Worm (Caenorhabditis elegans) whole organism, L2 larva: Measurements from ENCODE around the gene Y57E12AR.1.

ENCODE experiments used
- C34F6.9 ChIP-seq: fragments of 150-350 bp; optimal IDR thresholded peaks from 2 replicates; lab custom pipeline; 2014; ENCODE audit warnings: missing biosample characterization, missing genetic modification characterization
- F13H6.1 ChIP-seq: sonication (generic microtip); optimal IDR thresholded peaks from 2 replicates; lab custom pipeline; 2016; ENCODE audit warnings: missing genetic modification characterization, missing compliant biosample characterization
- Y55F3AM.14 ChIP-seq: fragments of 200-800 bp; sonication (Bioruptor generic); optimal IDR thresholded peaks from 2 replicates; lab custom pipeline; 2018; ENCODE audit warnings: mild to moderate bottlenecking, missing genetic modification characterization, missing compliant biosample characterization
- ZK546.5 ChIP-seq: sonication (generic microtip); optimal IDR thresholded peaks from 2 replicates; lab custom pipeline; 2017; ENCODE audit warnings: missing biosample characterization, missing genetic modification characterization
- aly-2 ChIP-seq: fragments of 150-350 bp; optimal IDR thresholded peaks from 2 replicates; lab custom pipeline; 2014; ENCODE audit warnings: missing biosample characterization, missing genetic modification characterization
- ama-1 ChIP-seq: fragments of 150-350 bp; optimal IDR thresholded peaks from 2 replicates; lab custom pipeline; 2018; ENCODE audit warnings: inconsistent platforms
- blmp-1 ChIP-seq: sonication (generic microtip); optimal IDR thresholded peaks from 2 replicates; lab custom pipeline; 2017; ENCODE audit warnings: missing genetic modification characterization, mild to moderate bottlenecking, missing compliant biosample characterization, antibody characterized with exemption, moderate library complexity; ENCODE audit not compliant: insufficient read depth
- ceh-16 ChIP-seq: fragments of 150-350 bp; optimal IDR thresholded peaks from 2 replicates; lab custom pipeline; 2014; ENCODE audit warnings: missing biosample characterization, missing genetic modification characterization
- ceh-82 ChIP-seq: fragments of 150-350 bp; optimal IDR thresholded peaks from 2 replicates; lab custom pipeline; 2014; ENCODE audit warnings: missing biosample characterization, missing genetic modification characterization
- dmd-4 ChIP-seq: sonication (generic microtip); optimal IDR thresholded peaks from 2 replicates; lab custom pipeline; 2017; ENCODE audit warnings: missing biosample characterization, missing genetic modification characterization
- egl-27 ChIP-seq: sonication (generic microtip); optimal IDR thresholded peaks from 3 replicates; lab custom pipeline; 2017; ENCODE audit warnings: missing biosample characterization, missing genetic modification reagents, missing genetic modification characterization
- elt-1 ChIP-seq: fragments of 150-350 bp; optimal IDR thresholded peaks from 2 replicates; lab custom pipeline; 2014; ENCODE audit warnings: missing biosample characterization, missing genetic modification characterization
- fos-1 ChIP-seq: fragments of 150-350 bp; optimal IDR thresholded peaks from 2 replicates; lab custom pipeline; 2014; ENCODE audit warnings: missing biosample characterization, missing genetic modification characterization
- lin-13 ChIP-seq: fragments of 150-350 bp; optimal IDR thresholded peaks from 2 replicates; lab custom pipeline; 2014; ENCODE audit warnings: missing biosample characterization, missing genetic modification reagents, missing genetic modification characterization
- lin-39 ChIP-seq: fragments of 150-350 bp; optimal IDR thresholded peaks from 2 replicates; lab custom pipeline; 2014; ENCODE audit warnings: missing biosample characterization, missing genetic modification reagents, missing genetic modification characterization
- lsy-2 ChIP-seq, 2 experiments: fragments of 150-350 bp in 1 of 2; sonication (generic microtip) in 1 of 2; optimal IDR thresholded peaks; 2 replicates each; lab custom pipeline; 2014 to 2017; ENCODE audit warnings: missing biosample characterization in 2 of 2, missing genetic modification characterization in 2 of 2
- mbf-1 ChIP-seq: sonication (generic microtip); optimal IDR thresholded peaks from 2 replicates; lab custom pipeline; 2017; ENCODE audit warnings: missing biosample characterization, missing genetic modification characterization
- mdl-1 ChIP-seq, 2 experiments: fragments of 150-350 bp in 1 of 2; sonication (generic microtip) in 1 of 2; optimal IDR thresholded peaks; 2 replicates each; lab custom pipeline; 2017; ENCODE audit warnings: missing biosample characterization in 2 of 2, missing genetic modification characterization in 2 of 2
- nhr-11 ChIP-seq: fragments of 150-350 bp; optimal IDR thresholded peaks from 2 replicates; lab custom pipeline; 2014; ENCODE audit warnings: missing biosample characterization, missing genetic modification characterization
- nhr-129 ChIP-seq: fragments of 150-350 bp; optimal IDR thresholded peaks from 2 replicates; lab custom pipeline; 2014; ENCODE audit warnings: missing biosample characterization, missing genetic modification characterization
- nhr-21 ChIP-seq: fragments of 150-350 bp; optimal IDR thresholded peaks from 2 replicates; lab custom pipeline; 2014; ENCODE audit warnings: missing biosample characterization, missing genetic modification characterization
- nhr-23 ChIP-seq: fragments of 150-350 bp; optimal IDR thresholded peaks from 2 replicates; lab custom pipeline; 2014; ENCODE audit warnings: missing biosample characterization, missing genetic modification reagents, missing genetic modification characterization
- nhr-237 ChIP-seq: fragments of 150-350 bp; optimal IDR thresholded peaks from 2 replicates; lab custom pipeline; 2014; ENCODE audit warnings: missing biosample characterization, missing genetic modification characterization
- nhr-25 ChIP-seq: fragments of 150-350 bp; sonication (generic microtip); optimal IDR thresholded peaks from 3 replicates; lab custom pipeline; 2014; ENCODE audit warnings: missing biosample characterization, missing genetic modification characterization
- nhr-6 ChIP-seq: fragments of 150-350 bp; optimal IDR thresholded peaks from 2 replicates; lab custom pipeline; 2014; ENCODE audit warnings: missing biosample characterization, missing genetic modification characterization
- peb-1 ChIP-seq: fragments of 150-350 bp; optimal IDR thresholded peaks from 2 replicates; lab custom pipeline; 2014; ENCODE audit warnings: missing biosample characterization, missing genetic modification characterization
- sma-9 ChIP-seq, 2 experiments: fragments of 150-350 bp in 1 of 2; sonication (generic microtip) in 1 of 2; optimal IDR thresholded peaks; 2 replicates each; lab custom pipeline; 2014 to 2016; ENCODE audit warnings: missing genetic modification characterization in 2 of 2, mild to moderate bottlenecking in 1 of 2, missing biosample characterization in 1 of 2, missing compliant biosample characterization in 1 of 2, missing genetic modification reagents in 1 of 2, moderate library complexity in 1 of 2
- snpc-4 ChIP-seq: fragments of 150-350 bp; optimal IDR thresholded peaks from 2 replicates; lab custom pipeline; 2014; ENCODE audit warnings: missing biosample characterization, missing genetic modification characterization
- unc-55 ChIP-seq: fragments of 150-350 bp; sonication (generic microtip); optimal IDR thresholded peaks from 3 replicates; lab custom pipeline; 2014; ENCODE audit warnings: missing biosample characterization, missing genetic modification reagents, missing genetic modification characterization
- ztf-1 ChIP-seq: fragments of 200-800 bp; sonication (Bioruptor generic); conservative IDR thresholded peaks from 2 replicates; pipeline ENCODE4 v1.3.6; 2022; ENCODE audit warnings: missing genetic modification characterization, missing compliant biosample characterization
- ztf-11 ChIP-seq: sonication (generic microtip); optimal IDR thresholded peaks from 2 replicates; lab custom pipeline; 2017; ENCODE audit warnings: missing biosample characterization, missing genetic modification characterization
- ztf-4 ChIP-seq: fragments of 150-350 bp; optimal IDR thresholded peaks from 2 replicates; lab custom pipeline; 2014; ENCODE audit warnings: missing biosample characterization, missing genetic modification characterization

Y57E12AR.1 gene

ce11 chrV:7022981-7023380, 42.1 kb downstream of the Y57E12AR.1 start:
- TF ChIP-seq sma-9 (GFP tag; optimal IDR thresholded peaks at IDR 0.05; lab: Kevin White, UChicago) (no peak), sma-9 (tag; optimal IDR thresholded peaks at IDR 0.05; lab: Kevin White, UChicago) (no peak), egl-27 (tag; lab: Kevin White, UChicago) (no peak), ceh-82 (tag; lab: Kevin White, UChicago) (no peak), mdl-1 (tag; optimal IDR thresholded peaks at IDR 0.05; lab: Kevin White, UChicago) (no peak), nhr-129 (tag; lab: Kevin White, UChicago) (no peak), unc-55 (no peak), peb-1 (tag; lab: Kevin White, UChicago) (no peak), blmp-1 (tag; lab: Kevin White, UChicago) (no peak), lin-39 (tag; lab: Kevin White, UChicago) (no peak), elt-1 (tag; lab: Kevin White, UChicago) (no peak), nhr-23 (no peak), nhr-237 (tag; lab: Kevin White, UChicago) (no peak), ztf-11 (tag; lab: Kevin White, UChicago) (no peak), F13H6.1 (tag; lab: Kevin White, UChicago) (no peak), nhr-6 (no peak), Y55F3AM.14 (GFP tag; lab: Kevin White, UChicago) (no peak), snpc-4 (tag; lab: Kevin White, UChicago) (no peak), ceh-16 (tag; lab: Kevin White, UChicago) (no peak), dmd-4 (no peak), ZK546.5 (tag; lab: Kevin White, UChicago) (no peak)

ce11 chrV:7021772-7022171, 43.4 kb downstream of the Y57E12AR.1 start, which contains the start of gene F20A1.4:
TSS of gene F20A1.4 (minus strand) at chrV:7021872.
- TF ChIP-seq lin-13 (GFP tag; lab: Kevin White, UChicago): no peak
- TF ChIP-seq, all 48 proteins: peak for 0

- TF ChIP-seq nhr-23 (no peak), sma-9 (GFP tag; optimal IDR thresholded peaks at IDR 0.05; lab: Kevin White, UChicago) (no peak), sma-9 (tag; optimal IDR thresholded peaks at IDR 0.05; lab: Kevin White, UChicago) (no peak), nhr-11 (no peak), elt-1 (tag; lab: Kevin White, UChicago) (no peak), mbf-1 (no peak), snpc-4 (tag; lab: Kevin White, UChicago) (no peak), C34F6.9 (tag; lab: Kevin White, UChicago) (no peak), blmp-1 (tag; lab: Kevin White, UChicago) (no peak), nhr-25 (tag; lab: Kevin White, UChicago) (no peak), nhr-21 (tag; lab: Kevin White, UChicago) (no peak), Y55F3AM.14 (GFP tag; lab: Kevin White, UChicago) (no peak), aly-2 (tag; lab: Kevin White, UChicago) (no peak), fos-1 (tag; lab: Kevin White, UChicago) (no peak), ztf-1 (GFP tag; lab: Robert Waterston, UW) (no peak), lsy-2 (tag; optimal IDR thresholded peaks at IDR 0.05; lab: Kevin White, UChicago) (no peak), ztf-4 (no peak), ama-1 (lab: Kevin White, UChicago) (no peak)
Observed at ce11 chrV:7017059-7017458, 48.1 kb downstream of the Y57E12AR.1 start, which contains the start of gene srsx-32. TSS of gene srsx-32 (plus strand) at chrV:7017359.

- no peak for TF ChIP-seq ceh-16 (tag; lab: Kevin White, UChicago)
- TF ChIP-seq blmp-1 (tag; lab: Kevin White, UChicago): no peak
- no peak for TF ChIP-seq elt-1 (tag; lab: Kevin White, UChicago)
Observed at ce11 chrV:7015872-7016271, 49.3 kb downstream of the Y57E12AR.1 start, which contains the start of gene C33G8.13. TSS of gene C33G8.13 (minus strand) at chrV:7015972.
